Worm (Caenorhabditis elegans): ENCODE measurements around the gene Y75B12B.10.

- TF ChIP-seq snpc-4 (tag; optimal IDR thresholded peaks at IDR 0.05) = no peak
- peak; percentile 97 for TF ChIP-seq gei-8 (GFP tag; optimal IDR thresholded peaks at IDR 0.05)
- TF ChIP-seq F37D6.2 (tag; optimal IDR thresholded peaks at IDR 0.05) = peak; percentile 72
- TF ChIP-seq sdz-12 (GFP tag; optimal IDR thresholded peaks at IDR 0.05) = peak; percentile 91
- no peak for TF ChIP-seq fkh-10 (GFP tag; optimal IDR thresholded peaks at IDR 0.05)
- TF ChIP-seq fos-1 (tag; optimal IDR thresholded peaks at IDR 0.05) = no peak
- TF ChIP-seq ceh-82 (tag; optimal IDR thresholded peaks at IDR 0.05) = no peak
- peak; percentile 97 for TF ChIP-seq pha-4 (GFP tag; IDR thresholded peaks at IDR 0.05)
- no peak for TF ChIP-seq pha-4 (tag; optimal IDR thresholded peaks at IDR 0.05)
- TF ChIP-seq ZK546.5 (tag; optimal IDR thresholded peaks at IDR 0.05) = no peak
- TF ChIP-seq cey-2 (tag; optimal IDR thresholded peaks at IDR 0.05; ENCODE audit: borderline replicate concordance, insufficient read depth) = no peak
- TF ChIP-seq nhr-11 (tag; optimal IDR thresholded peaks at IDR 0.05) = peak; percentile 55
- TF ChIP-seq ceh-32 (tag; optimal IDR thresholded peaks at IDR 0.05; ENCODE audit: poor library complexity) = peak; percentile 65
- peak; percentile 7 for TF ChIP-seq pqm-1 (tag; optimal IDR thresholded peaks at IDR 0.05)
- TF ChIP-seq snpc-1.2 (GFP tag; IDR thresholded peaks at IDR 0.05) = peak; percentile 94
Measured at ce11 chrV:15190903-15191302, 9.0 kb upstream of the Y75B12B.10 start, which contains the start of gene Y75B12B.11.

Data from whole organism, L4 larva.